Worm (Caenorhabditis elegans) whole organism, midembryonic: ENCODE measurements around the gene sra-13.

ENCODE experiments used
- T22C8.4 ChIP-seq: fragments of 200-800 bp; sonication (Bioruptor generic); IDR thresholded peaks from 2 replicates; pipeline ENCODE4 v1.3.6; 2022; ENCODE audit warnings: missing genetic modification characterization, missing compliant biosample characterization
- flt-1 ChIP-seq: fragments of 200-800 bp; sonication (Bioruptor generic); IDR thresholded peaks from 2 replicates; pipeline ENCODE4 v1.3.6; 2022; ENCODE audit warnings: missing genetic modification characterization, missing compliant biosample characterization
- ref-1 ChIP-seq: fragments of 200-800 bp; sonication (Bioruptor generic); conservative IDR thresholded peaks from 2 replicates; pipeline ENCODE4 v1.3.6; 2022; ENCODE audit warnings: missing genetic modification reagents, missing genetic modification characterization, missing compliant biosample characterization
- tab-1 ChIP-seq: fragments of 200-800 bp; sonication (Bioruptor generic); IDR thresholded peaks from 2 replicates; pipeline ENCODE4 v1.3.6; 2022; ENCODE audit warnings: missing genetic modification characterization, missing compliant biosample characterization
- ztf-23 ChIP-seq: fragments of 200-800 bp; sonication (Bioruptor generic); IDR thresholded peaks from 2 replicates; pipeline ENCODE4 v1.3.6; 2022; ENCODE audit warnings: missing genetic modification reagents, missing genetic modification characterization, missing compliant biosample characterization

DNA sequence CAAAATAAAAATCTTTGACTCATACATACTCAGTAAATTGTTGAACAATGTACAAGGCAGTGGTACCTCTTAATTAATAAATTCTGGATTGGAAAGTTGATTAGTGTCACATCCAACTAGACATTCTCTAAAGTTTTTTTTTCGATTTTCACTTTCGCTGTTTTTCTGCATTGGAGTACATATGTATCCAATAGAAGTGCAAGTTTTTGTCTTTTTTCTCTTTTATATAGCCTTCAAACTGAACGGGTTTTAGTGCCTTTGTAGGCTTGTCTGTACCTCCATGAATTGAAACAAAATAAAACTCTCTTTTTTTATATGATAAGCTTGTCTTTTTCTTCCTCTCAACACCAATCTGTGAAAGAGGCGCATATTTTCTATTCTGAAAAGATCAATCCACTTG is 27.3 kb upstream of the sra-13 start:
- no peak for TF ChIP-seq flt-1 (GFP tag; lab: Robert Waterston, UW)
- no peak for TF ChIP-seq tab-1 (GFP tag; lab: Robert Waterston, UW)
- no peak for TF ChIP-seq ref-1 (GFP tag; lab: Robert Waterston, UW)
- no peak for TF ChIP-seq T22C8.4 (GFP tag; lab: Robert Waterston, UW)
- TF ChIP-seq ztf-23 (GFP tag; lab: Robert Waterston, UW) = no peak
